Worm (Caenorhabditis elegans) whole organism, L3 larva: Measurements from ENCODE around the gene D2045.5.

Experiments used
- R02D3.7 ChIP-seq: fragments of 150-350 bp; optimal IDR thresholded peaks from 2 replicates; lab custom pipeline; 2014; ENCODE audit warnings: missing biosample characterization, missing genetic modification characterization
- ZK546.5 ChIP-seq: sonication (generic microtip); optimal IDR thresholded peaks from 2 replicates; lab custom pipeline; 2017; ENCODE audit warnings: missing biosample characterization, missing genetic modification characterization
- aly-2 ChIP-seq: fragments of 150-350 bp; optimal IDR thresholded peaks from 2 replicates; lab custom pipeline; 2014; ENCODE audit warnings: missing biosample characterization, missing genetic modification characterization
- ama-1 ChIP-seq: fragments of 150-350 bp; optimal IDR thresholded peaks from 2 replicates; lab custom pipeline; 2018
- ceh-16 ChIP-seq: sonication (generic microtip); optimal IDR thresholded peaks from 2 replicates; lab custom pipeline; 2017; ENCODE audit warnings: missing biosample characterization, missing genetic modification characterization
- ceh-28 ChIP-seq: fragments of 150-350 bp; optimal IDR thresholded peaks from 2 replicates; lab custom pipeline; 2014; ENCODE audit warnings: missing biosample characterization, missing genetic modification reagents, missing genetic modification characterization
- ceh-82 ChIP-seq: fragments of 150-350 bp; optimal IDR thresholded peaks from 2 replicates; lab custom pipeline; 2014; ENCODE audit warnings: missing biosample characterization, missing genetic modification characterization
- ceh-9 ChIP-seq: sonication (generic microtip); optimal IDR thresholded peaks from 2 replicates; lab custom pipeline; 2018; ENCODE audit warnings: missing biosample characterization, missing genetic modification characterization
- daf-12 ChIP-seq: fragments of 150-350 bp; optimal IDR thresholded peaks from 2 replicates; lab custom pipeline; 2014; ENCODE audit warnings: missing biosample characterization, missing genetic modification reagents, missing genetic modification characterization
- egl-27 ChIP-seq: sonication (generic microtip); optimal IDR thresholded peaks from 4 replicates; lab custom pipeline; 2017; ENCODE audit warnings: missing biosample characterization, missing genetic modification reagents, missing genetic modification characterization
- egl-5 ChIP-seq: fragments of 150-350 bp; optimal IDR thresholded peaks from 2 replicates; lab custom pipeline; 2017; ENCODE audit warnings: missing biosample characterization, missing genetic modification reagents, missing genetic modification characterization, inconsistent platforms
- elt-1 ChIP-seq: fragments of 150-350 bp; optimal IDR thresholded peaks from 2 replicates; lab custom pipeline; 2014; ENCODE audit warnings: missing biosample characterization, missing genetic modification characterization
- elt-2 ChIP-seq: sonication (generic microtip); optimal IDR thresholded peaks from 2 replicates; lab custom pipeline; 2016; ENCODE audit warnings: missing genetic modification reagents, mild to moderate bottlenecking, missing genetic modification characterization, missing compliant biosample characterization
- elt-3 ChIP-seq, 3 experiments: fragments of 150-350 bp in 1 of 3; sonication (generic microtip) in 2 of 3; optimal IDR thresholded peaks; 2 replicates in 2 of 3; 4 replicates in 1 of 3; lab custom pipeline; 2014 to 2017; ENCODE audit warnings: missing biosample characterization in 3 of 3, missing genetic modification characterization in 3 of 3
- eor-1 ChIP-seq, 2 experiments: fragments of 150-350 bp; optimal IDR thresholded peaks; 2 replicates each; lab custom pipeline; 2014 to 2018; ENCODE audit warnings: missing biosample characterization in 2 of 2, missing genetic modification characterization in 2 of 2
- fkh-10 ChIP-seq: sonication (generic microtip); optimal IDR thresholded peaks from 2 replicates; lab custom pipeline; 2017; ENCODE audit warnings: missing biosample characterization, missing genetic modification reagents, missing genetic modification characterization
- fkh-2 ChIP-seq: fragments of 150-350 bp; optimal IDR thresholded peaks from 2 replicates; lab custom pipeline; 2014; ENCODE audit warnings: missing biosample characterization, missing genetic modification reagents, missing genetic modification characterization
- fos-1 ChIP-seq: fragments of 150-350 bp; optimal IDR thresholded peaks from 2 replicates; lab custom pipeline; 2014; ENCODE audit warnings: missing biosample characterization, missing genetic modification characterization
- hmg-11 ChIP-seq: sonication (generic microtip); optimal IDR thresholded peaks from 2 replicates; lab custom pipeline; 2016; ENCODE audit warnings: missing genetic modification characterization, missing compliant biosample characterization
- jun-1 ChIP-seq: fragments of 150-350 bp; optimal IDR thresholded peaks from 2 replicates; lab custom pipeline; 2014; ENCODE audit warnings: missing biosample characterization, missing genetic modification reagents, missing genetic modification characterization
- lin-15B ChIP-seq: fragments of 150-350 bp; optimal IDR thresholded peaks from 2 replicates; lab custom pipeline; 2014; ENCODE audit warnings: missing biosample characterization, missing genetic modification characterization
- lin-39 ChIP-seq: fragments of 150-350 bp; optimal IDR thresholded peaks from 2 replicates; lab custom pipeline; 2018; ENCODE audit warnings: missing biosample characterization, missing genetic modification reagents, missing genetic modification characterization
- lsy-12 ChIP-seq: sonication (generic microtip); optimal IDR thresholded peaks from 2 replicates; lab custom pipeline; 2016; ENCODE audit warnings: mild to moderate bottlenecking, missing genetic modification characterization, missing compliant biosample characterization
- mdl-1 ChIP-seq: fragments of 150-350 bp; optimal IDR thresholded peaks from 2 replicates; lab custom pipeline; 2014; ENCODE audit warnings: missing biosample characterization, missing genetic modification characterization
- mml-1 ChIP-seq: fragments of 150-350 bp; sonication (generic microtip); optimal IDR thresholded peaks from 3 replicates; lab custom pipeline; 2014; ENCODE audit warnings: missing biosample characterization, missing genetic modification characterization
- nfya-1 ChIP-seq: sonication (generic microtip); optimal IDR thresholded peaks from 2 replicates; lab custom pipeline; 2017; ENCODE audit warnings: missing genetic modification characterization, mild to moderate bottlenecking, missing compliant biosample characterization, antibody characterized with exemption, moderate library complexity; ENCODE audit not compliant: insufficient read depth
- nhr-11 ChIP-seq: fragments of 150-350 bp; optimal IDR thresholded peaks from 2 replicates; lab custom pipeline; 2014; ENCODE audit warnings: missing biosample characterization, missing genetic modification characterization
- nhr-12 ChIP-seq: fragments of 150-350 bp; optimal IDR thresholded peaks from 2 replicates; lab custom pipeline; 2014; ENCODE audit warnings: missing biosample characterization, missing genetic modification characterization
- nhr-23 ChIP-seq: fragments of 150-350 bp; optimal IDR thresholded peaks from 2 replicates; lab custom pipeline; 2014; ENCODE audit warnings: missing biosample characterization, missing genetic modification reagents, missing genetic modification characterization
- nhr-237 ChIP-seq: fragments of 150-350 bp; optimal IDR thresholded peaks from 2 replicates; lab custom pipeline; 2014; ENCODE audit warnings: missing biosample characterization, missing genetic modification characterization
- nhr-25 ChIP-seq: sonication (generic microtip); optimal IDR thresholded peaks from 2 replicates; lab custom pipeline; 2017; ENCODE audit warnings: missing biosample characterization, missing genetic modification characterization
- nhr-28 ChIP-seq: fragments of 150-350 bp; optimal IDR thresholded peaks from 2 replicates; lab custom pipeline; 2014; ENCODE audit warnings: missing biosample characterization, missing genetic modification characterization
- nhr-43 ChIP-seq: sonication (generic microtip); optimal IDR thresholded peaks from 2 replicates; lab custom pipeline; 2016; ENCODE audit warnings: mild to moderate bottlenecking, missing genetic modification characterization, missing compliant biosample characterization; ENCODE audit not compliant: poor library complexity, severe bottlenecking
- nhr-67 ChIP-seq: fragments of 150-350 bp; optimal IDR thresholded peaks from 2 replicates; lab custom pipeline; 2014; ENCODE audit warnings: missing biosample characterization, missing genetic modification characterization
- nhr-76 ChIP-seq: fragments of 150-350 bp; sonication (generic microtip); optimal IDR thresholded peaks from 5 replicates; lab custom pipeline; 2014; ENCODE audit warnings: missing biosample characterization, missing genetic modification characterization
- nhr-77 ChIP-seq: fragments of 150-350 bp; optimal IDR thresholded peaks from 2 replicates; lab custom pipeline; 2014; ENCODE audit warnings: missing biosample characterization, missing genetic modification characterization
- pha-4 ChIP-seq: fragments of 150-350 bp; optimal IDR thresholded peaks from 2 replicates; lab custom pipeline; 2014; ENCODE audit warnings: missing biosample characterization, missing genetic modification reagents, missing genetic modification characterization
- pqm-1 ChIP-seq: fragments of 150-350 bp; optimal IDR thresholded peaks from 2 replicates; lab custom pipeline; 2017; ENCODE audit warnings: missing biosample characterization, missing genetic modification characterization, inconsistent platforms
- sea-2 ChIP-seq: fragments of 150-350 bp; sonication (generic microtip); optimal IDR thresholded peaks from 4 replicates; lab custom pipeline; 2014; ENCODE audit warnings: missing biosample characterization, missing genetic modification reagents, missing genetic modification characterization
- skn-1 ChIP-seq: fragments of 150-350 bp; optimal IDR thresholded peaks from 2 replicates; lab custom pipeline; 2014; ENCODE audit warnings: missing biosample characterization, missing genetic modification characterization
- snpc-4 ChIP-seq: fragments of 150-350 bp; optimal IDR thresholded peaks from 2 replicates; lab custom pipeline; 2014; ENCODE audit warnings: missing biosample characterization, missing genetic modification characterization
- tbx-2 ChIP-seq: sonication (generic microtip); optimal IDR thresholded peaks from 2 replicates; lab custom pipeline; 2016; ENCODE audit warnings: mild to moderate bottlenecking, missing genetic modification characterization, missing compliant biosample characterization
- unc-39 ChIP-seq: sonication (generic microtip); optimal IDR thresholded peaks from 4 replicates; lab custom pipeline; 2017; ENCODE audit warnings: missing biosample characterization, missing genetic modification characterization
- unc-62 ChIP-seq: fragments of 150-350 bp; sonication (generic microtip); optimal IDR thresholded peaks from 4 replicates; lab custom pipeline; 2014; ENCODE audit warnings: missing biosample characterization, missing genetic modification reagents, missing genetic modification characterization
- zag-1 ChIP-seq: fragments of 150-350 bp; optimal IDR thresholded peaks from 2 replicates; lab custom pipeline; 2014; ENCODE audit warnings: missing biosample characterization, missing genetic modification characterization
- ztf-11 ChIP-seq: fragments of 150-350 bp; optimal IDR thresholded peaks from 2 replicates; lab custom pipeline; 2014; ENCODE audit warnings: missing biosample characterization, missing genetic modification characterization
- ztf-4 ChIP-seq: fragments of 150-350 bp; optimal IDR thresholded peaks from 2 replicates; lab custom pipeline; 2014; ENCODE audit warnings: missing biosample characterization, missing genetic modification characterization

Gene D2045.5

DNA sequence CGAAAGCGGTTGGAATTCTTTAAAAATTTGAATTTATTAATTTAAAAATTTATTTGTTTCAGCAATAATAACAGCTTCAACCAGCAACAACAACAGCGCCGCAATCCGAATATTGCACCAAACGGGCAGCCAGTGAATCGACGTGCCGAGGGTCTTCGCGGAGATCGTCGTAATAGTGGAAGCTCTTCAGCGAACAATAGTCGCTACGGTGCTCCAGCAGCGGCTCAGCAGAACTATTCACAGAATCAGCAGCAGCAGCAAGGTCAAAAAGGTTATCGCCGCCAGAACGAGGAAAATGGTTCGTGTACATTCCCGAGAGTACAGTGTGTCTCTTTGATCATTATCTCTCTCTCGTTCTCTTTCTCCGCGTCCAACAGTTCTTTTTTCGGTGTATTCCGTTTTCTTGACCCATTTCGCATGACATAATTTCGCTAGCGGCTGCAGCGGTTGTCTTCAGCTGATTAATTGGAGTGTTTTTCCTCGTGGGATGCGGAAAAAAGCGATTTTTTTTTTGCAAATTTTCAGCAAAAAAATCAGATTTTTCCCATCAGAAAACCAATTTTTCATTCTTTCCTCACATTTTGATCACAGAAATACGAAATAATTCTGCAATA lies 6.4 kb downstream of the D2045.5 start:
- no peak for TF ChIP-seq snpc-4 (tag; lab: Kevin White, UChicago)
- TF ChIP-seq nhr-23 (tag; lab: Kevin White, UChicago): peak; percentile 55
- no peak for TF ChIP-seq ztf-4 (tag; lab: Kevin White, UChicago)

DNA sequence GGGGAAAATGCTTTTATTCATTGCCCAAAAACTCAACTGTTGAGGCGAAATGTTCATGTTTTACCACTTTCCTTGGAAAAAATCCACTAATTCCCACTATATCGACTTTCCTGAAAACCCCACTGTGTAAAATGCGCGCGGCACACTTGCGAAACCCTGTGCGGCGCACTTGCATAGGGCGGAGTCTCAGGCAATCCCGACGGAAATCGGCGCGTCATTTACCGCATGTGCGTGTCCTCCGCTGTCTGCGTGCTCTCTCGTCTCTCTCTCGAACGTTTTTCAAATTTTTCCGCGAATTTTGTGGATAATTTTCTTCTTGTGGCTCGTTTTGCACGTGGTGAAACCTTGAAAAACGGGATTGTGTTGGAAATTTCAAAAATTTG lies 8.3 kb downstream of the D2045.5 start, which contains the start of gene atx-2:
TSS of gene atx-2 (plus strand) at position 226 of the 383 bp plus-strand sequence.
- TF ChIP-seq lin-15B (tag; lab: Kevin White, UChicago) (peak; percentile 80), nhr-11 (tag; lab: Kevin White, UChicago) (no peak), nhr-12 (no peak), jun-1 (tag; lab: Kevin White, UChicago) (no peak), egl-27 (peak; percentile 22), R02D3.7 (tag; lab: Kevin White, UChicago) (peak; percentile 79), egl-5 (tag; lab: Kevin White, UChicago) (peak; percentile 26), ceh-82 (tag; lab: Kevin White, UChicago) (peak; percentile 56), unc-62 (GFP tag; lab: Kevin White, UChicago) (no peak), pqm-1 (tag; lab: Kevin White, UChicago) (peak; percentile 11), ceh-16 (tag; lab: Kevin White, UChicago) (peak; percentile 72), fkh-2 (tag; lab: Kevin White, UChicago) (no peak), nhr-237 (no peak), aly-2 (tag; lab: Kevin White, UChicago) (no peak), nhr-28 (tag; lab: Kevin White, UChicago) (no peak), nhr-76 (tag; lab: Kevin White, UChicago) (no peak), mdl-1 (tag; lab: Kevin White, UChicago) (peak; percentile 72), ceh-9 (tag; lab: Kevin White, UChicago) (no peak), tbx-2 (tag; lab: Kevin White, UChicago) (peak; percentile 78), elt-2 (tag; lab: Kevin White, UChicago) (peak; percentile 46), skn-1 (tag; lab: Kevin White, UChicago) (peak; percentile 59), unc-39 (tag; lab: Kevin White, UChicago) (no peak), sea-2 (GFP tag; lab: Kevin White, UChicago) (no peak), hmg-11 (tag; lab: Kevin White, UChicago) (peak; percentile 98), daf-12 (tag; lab: Kevin White, UChicago) (no peak), lsy-12 (tag; lab: Kevin White, UChicago) (peak; percentile 85), snpc-4 (tag; lab: Kevin White, UChicago) (peak; percentile 32), elt-3 (tag; optimal IDR thresholded peaks at IDR 0.05; lab: Kevin White, UChicago) (no peak), lin-39 (tag; lab: Kevin White, UChicago) (peak; percentile 91), zag-1 (no peak), pha-4 (tag; lab: Kevin White, UChicago) (peak; percentile 62), ztf-11 (tag; lab: Kevin White, UChicago) (no peak), fkh-10 (GFP tag; lab: Kevin White, UChicago) (peak; percentile 42), ama-1 (lab: Kevin White, UChicago) (no peak), nhr-25 (tag; lab: Kevin White, UChicago) (peak; percentile 56), nhr-43 (tag; lab: Kevin White, UChicago) (peak; percentile 93), eor-1 (tag; optimal IDR thresholded peaks at IDR 0.05; lab: Kevin White, UChicago) (no peak), elt-1 (tag; lab: Kevin White, UChicago) (peak; percentile 56), fos-1 (tag; lab: Kevin White, UChicago) (peak; percentile 28), nhr-77 (tag; lab: Kevin White, UChicago) (no peak), ZK546.5 (tag; lab: Kevin White, UChicago) (no peak), nfya-1 (peak; percentile 69), nhr-23 (tag; lab: Kevin White, UChicago) (peak; percentile 77), ztf-4 (tag; lab: Kevin White, UChicago) (no peak), nhr-67 (no peak), ceh-28 (tag; lab: Kevin White, UChicago) (peak; percentile 73), mml-1 (tag; lab: Kevin White, UChicago) (no peak)
